Worm (Caenorhabditis elegans): ENCODE data around the gene Y75B8A.33.

Gene Y75B8A.33

DNA sequence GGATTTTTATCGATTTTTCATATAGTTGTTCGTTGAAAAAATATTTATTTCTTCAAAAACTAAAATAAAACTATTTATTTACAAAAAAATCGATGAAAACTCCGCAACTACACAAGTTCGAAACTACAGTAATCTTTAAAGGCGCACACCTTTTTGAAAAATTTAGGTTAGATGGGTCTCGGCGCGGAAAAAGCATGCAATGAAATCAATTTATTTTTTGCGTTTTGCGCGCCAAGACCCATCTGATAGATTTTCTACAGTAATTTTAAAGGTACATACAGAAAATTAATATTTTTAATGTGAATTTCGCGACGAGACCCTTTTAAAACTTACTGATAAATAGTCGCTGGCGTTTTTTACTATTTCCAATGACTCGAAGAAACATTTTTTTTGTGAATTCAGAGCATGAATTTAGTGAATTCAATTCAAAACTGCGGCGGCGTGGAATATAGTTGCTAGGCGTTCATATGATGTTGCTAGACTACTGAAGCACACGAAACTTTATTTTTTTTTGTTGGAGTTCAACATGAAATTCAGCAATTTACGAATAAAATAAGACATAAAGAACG lies at the start of gene Y75B8A.33 (continued):
- TF ChIP-seq akir-1 (GFP tag; optimal IDR thresholded peaks at IDR 0.05) (no peak), F39B2.1 (GFP tag; IDR thresholded peaks at IDR 0.05) (no peak), rec-8 (tag; optimal IDR thresholded peaks at IDR 0.05) (no peak), bed-2 (GFP tag; IDR thresholded peaks at IDR 0.05) (no peak), gei-17 (GFP tag; optimal IDR thresholded peaks at IDR 0.05) (no peak), atf-7 (tag; optimal IDR thresholded peaks at IDR 0.05) (no peak), K12H6.12 (tag; optimal IDR thresholded peaks at IDR 0.05) (no peak), tbp1 (GFP tag; optimal IDR thresholded peaks at IDR 0.05) (no peak), rpc-1 (optimal IDR thresholded peaks at IDR 0.05) (no peak), rpc-1 (tag; optimal IDR thresholded peaks at IDR 0.05) (no peak), F49E8.2 (tag; optimal IDR thresholded peaks at IDR 0.05; ENCODE audit: insufficient read depth) (no peak), nhr-179 (tag; optimal IDR thresholded peaks at IDR 0.05) (no peak), lin-54 (GFP tag; optimal IDR thresholded peaks at IDR 0.05) (peak; percentile 32), pha-4 (tag; optimal IDR thresholded peaks at IDR 0.05) (no peak), ztf-18 (tag; optimal IDR thresholded peaks at IDR 0.05) (no peak), Y53G8AR.9 (GFP tag; conservative IDR thresholded peaks at IDR 0.05) (0 out of 2 replicates have a peak, but pooled peaks have one; percentile 46), ztf-25 (GFP tag; IDR thresholded peaks at IDR 0.05) (no peak), ccch-3 (GFP tag; optimal IDR thresholded peaks at IDR 0.05) (no peak), ceh-40 (GFP tag; IDR thresholded peaks at IDR 0.05) (no peak), dpff-1 (tag; optimal IDR thresholded peaks at IDR 0.05) (no peak), ceh-100 (GFP tag; IDR thresholded peaks at IDR 0.05) (no peak), bed-1 (GFP tag; IDR thresholded peaks at IDR 0.05) (no peak), attf-5 (GFP tag; optimal IDR thresholded peaks at IDR 0.05) (no peak), ztf-3 (GFP tag; optimal IDR thresholded peaks at IDR 0.05) (no peak), ceh-79 (tag; optimal IDR thresholded peaks at IDR 0.05) (no peak), egl-18 (GFP tag; IDR thresholded peaks at IDR 0.05) (no peak), athp-1 (tag; optimal IDR thresholded peaks at IDR 0.05) (peak; percentile 42), hmg-1.2 (GFP tag; IDR thresholded peaks at IDR 0.05) (no peak), C17E4.6 (GFP tag; IDR thresholded peaks at IDR 0.05) (no peak), ceh-91 (GFP tag; IDR thresholded peaks at IDR 0.05) (peak; percentile 79), snpc-4 (GFP tag; optimal IDR thresholded peaks at IDR 0.05) (no peak), snpc-4 (tag; optimal IDR thresholded peaks at IDR 0.05) (no peak), let-526 (GFP tag; IDR thresholded peaks at IDR 0.05) (no peak), efl-1 (GFP tag; optimal IDR thresholded peaks at IDR 0.05) (peak; percentile 86), unc-62 (GFP tag; optimal IDR thresholded peaks at IDR 0.05) (no peak), T07F8.4 (tag; optimal IDR thresholded peaks at IDR 0.05) (no peak), egrh-3 (GFP tag; IDR thresholded peaks at IDR 0.05) (no peak), pbrm-1 (GFP tag; IDR thresholded peaks at IDR 0.05) (no peak), mcd-1 (GFP tag; IDR thresholded peaks at IDR 0.05) (peak; percentile 12; the same call in 1 of the 2 replicates), ets-4 (GFP tag; optimal IDR thresholded peaks at IDR 0.05) (no peak), lsy-27 (tag; optimal IDR thresholded peaks at IDR 0.05; ENCODE audit: borderline replicate concordance, insufficient read depth) (no peak), T26A5.8 (tag; optimal IDR thresholded peaks at IDR 0.05) (no peak), attf-3 (GFP tag; conservative IDR thresholded peaks at IDR 0.05) (no peak), madf-3 (GFP tag; IDR thresholded peaks at IDR 0.05) (0 out of 2 replicates have a peak, but pooled peaks have one; percentile 46), cebp-2 (GFP tag; IDR thresholded peaks at IDR 0.05) (no peak), unc-130 (GFP tag; optimal IDR thresholded peaks at IDR 0.05) (no peak), nfya-1 (tag; optimal IDR thresholded peaks at IDR 0.05; ENCODE audit: borderline replicate concordance, insufficient read depth) (no peak), B0019.2 (GFP tag; conservative IDR thresholded peaks at IDR 0.05) (0 out of 2 replicates have a peak, but pooled peaks have one; percentile 17), ekl-4 (GFP tag; IDR thresholded peaks at IDR 0.05) (no peak)
